Fruit fly (Drosophila melanogaster) whole organism, adult: ENCODE measurements around the gene CG14932.

Experiments used
- CG11617 ChIP-seq: fragments of 200-800 bp; sonication (Bioruptor generic); optimal IDR thresholded peaks from 2 replicates; lab custom pipeline; 2017; ENCODE audit warnings: mild to moderate bottlenecking, missing biosample characterization, missing genetic modification reagents, missing genetic modification characterization
- CG12768 ChIP-seq: fragments of 200-800 bp; sonication (Bioruptor generic); optimal IDR thresholded peaks from 2 replicates; lab custom pipeline; 2017; ENCODE audit warnings: missing biosample characterization, missing genetic modification characterization, mild to moderate bottlenecking, moderate library complexity, missing genetic modification reagents
- CG1620 ChIP-seq: fragments of 200-800 bp; sonication (Bioruptor generic); optimal IDR thresholded peaks from 2 replicates; lab custom pipeline; 2016; ENCODE audit warnings: missing biosample characterization, missing genetic modification characterization
- CG33017 ChIP-seq: fragments of 200-800 bp; sonication (Bioruptor generic); optimal IDR thresholded peaks from 2 replicates; lab custom pipeline; 2018; ENCODE audit warnings: missing biosample characterization, mild to moderate bottlenecking, missing genetic modification characterization, moderate library complexity
- CG5204 ChIP-seq: fragments of 200-800 bp; sonication (Bioruptor generic); optimal IDR thresholded peaks from 2 replicates; lab custom pipeline; 2016; ENCODE audit warnings: missing biosample characterization, missing genetic modification characterization
- Crg-1 ChIP-seq: fragments of 200-800 bp; sonication (Bioruptor generic); optimal IDR thresholded peaks from 2 replicates; lab custom pipeline; 2016; ENCODE audit warnings: missing biosample characterization, missing genetic modification characterization
- cic ChIP-seq: fragments of 200-800 bp; sonication (Bioruptor generic); optimal IDR thresholded peaks from 2 replicates; lab custom pipeline; 2017; ENCODE audit warnings: missing biosample characterization, mild to moderate bottlenecking, missing genetic modification characterization, moderate library complexity
- cnc ChIP-seq, 2 experiments: fragments of >200 bp; optimal IDR thresholded peaks; 2 replicates each; lab custom pipeline; 2017
- kay ChIP-seq: fragments of 200-800 bp; sonication (Bioruptor generic); peaks from one replicate; lab custom pipeline; 2016; ENCODE audit warnings: missing biosample characterization, missing genetic modification characterization, borderline replicate concordance
- ovo ChIP-seq: fragments of 200-800 bp; sonication (Bioruptor generic); optimal IDR thresholded peaks from 2 replicates; lab custom pipeline; 2016; ENCODE audit warnings: missing biosample characterization, missing genetic modification characterization
- pad ChIP-seq: fragments of 200-800 bp; sonication (Bioruptor generic); optimal IDR thresholded peaks from 3 replicates; lab custom pipeline; 2017; ENCODE audit warnings: missing biosample characterization, missing genetic modification characterization, mild to moderate bottlenecking, moderate library complexity, missing genetic modification reagents
- tj ChIP-seq: fragments of 200-800 bp; sonication (Bioruptor generic); optimal IDR thresholded peaks from 3 replicates; lab custom pipeline; 2017; ENCODE audit warnings: missing biosample characterization, mild to moderate bottlenecking, missing genetic modification characterization, moderate library complexity
- toe ChIP-seq: fragments of 200-800 bp; sonication (Bioruptor generic); optimal IDR thresholded peaks from 2 replicates; lab custom pipeline; 2016; ENCODE audit warnings: missing biosample characterization, missing genetic modification characterization

dm6 chr2L:11833786-11834185 is 44.1 kb downstream of the CG14932 start, which contains the start of gene CG45011:
- TF ChIP-seq CG11617 (GFP tag; lab: Kevin White, UChicago) (no peak), tj (GFP tag; lab: Kevin White, UChicago) (no peak), cic (no peak), CG5204 (no peak), ovo (GFP tag; lab: Kevin White, UChicago) (no peak), CG33017 (tag; lab: Kevin White, UChicago) (no peak), kay (GFP tag; lab: Kevin White, UChicago) (peak; percentile 18), toe (GFP tag; lab: Kevin White, UChicago) (no peak), CG1620 (GFP tag; lab: Kevin White, UChicago) (no peak), Crg-1 (GFP tag; lab: Kevin White, UChicago) (no peak), CG12768 (no peak), pad (GFP tag; lab: Kevin White, UChicago) (no peak), cnc (optimal IDR thresholded peaks at IDR 0.05; lab: Kevin White, UChicago) (no peak)
